Worm (Caenorhabditis elegans) whole organism, L4/young adult: ENCODE results near the gene F11E6.4.

ENCODE experiments used
- W03F9.2 ChIP-seq: fragments of 150-350 bp; optimal IDR thresholded peaks from 2 replicates; lab custom pipeline; 2014; ENCODE audit warnings: missing biosample characterization, missing genetic modification characterization
- him-1 ChIP-seq: sonication (generic microtip); optimal IDR thresholded peaks from 2 replicates; lab custom pipeline; 2016; ENCODE audit warnings: missing genotype, missing genetic modification reagents, missing genetic modification characterization, missing compliant biosample characterization

- no peak for TF ChIP-seq W03F9.2 (tag; lab: Kevin White, UChicago)
- TF ChIP-seq him-1 (tag; lab: Kevin White, UChicago): no peak
Observed at ce11 chrIV:17440001-17440400, 30.2 kb downstream of the F11E6.4 start, which contains the start of gene C06A12.19.
